Fruit fly (Drosophila melanogaster) whole organism, embryonic: ENCODE data around the gene CG13603.

ENCODE experiments used
- Bdp1 ChIP-seq: fragments of 200-800 bp; sonication (Bioruptor generic); optimal IDR thresholded peaks from 3 replicates; lab custom pipeline; 2016; ENCODE audit warnings: missing biosample characterization, missing genetic modification characterization
- CG12155 ChIP-seq: fragments of 200-800 bp; sonication (Bioruptor generic); optimal IDR thresholded peaks from 3 replicates; lab custom pipeline; 2016; ENCODE audit warnings: missing biosample characterization, missing genetic modification characterization
- CG12219 ChIP-seq: fragments of 200-800 bp; sonication (Bioruptor generic); optimal IDR thresholded peaks from 3 replicates; lab custom pipeline; 2018; ENCODE audit warnings: missing biosample characterization, mild to moderate bottlenecking, missing genetic modification characterization
- CG13296 ChIP-seq: fragments of 200-800 bp; sonication (Bioruptor generic); optimal IDR thresholded peaks from 3 replicates; lab custom pipeline; 2018; ENCODE audit warnings: missing biosample characterization, mild to moderate bottlenecking, missing genetic modification characterization
- CG14050 ChIP-seq: fragments of 200-800 bp; sonication (Bioruptor generic); IDR thresholded peaks from 3 replicates; pipeline ENCODE4 v1.3.6; 2022; ENCODE audit warnings: missing biosample characterization, missing genetic modification characterization
- CG14860 ChIP-seq: fragments of 200-800 bp; sonication (Bioruptor generic); IDR thresholded peaks from 3 replicates; pipeline ENCODE4 v1.3.6; 2022; ENCODE audit warnings: missing biosample characterization, missing genetic modification characterization; ENCODE audit not compliant: partially characterized antibody
- CG1602 ChIP-seq: fragments of 200-800 bp; sonication (Bioruptor generic); optimal IDR thresholded peaks from 3 replicates; lab custom pipeline; 2016; ENCODE audit warnings: missing biosample characterization, missing genetic modification characterization
- CG17359 ChIP-seq: fragments of 200-800 bp; sonication (Bioruptor generic); optimal IDR thresholded peaks from 3 replicates; lab custom pipeline; 2018; ENCODE audit warnings: missing biosample characterization, mild to moderate bottlenecking, missing genetic modification characterization, moderate library complexity
- CG3065 ChIP-seq: fragments of 200-800 bp; sonication (Bioruptor generic); optimal IDR thresholded peaks from 2 replicates; lab custom pipeline; 2016; ENCODE audit warnings: missing biosample characterization, missing genetic modification characterization
- CG32767 ChIP-seq: fragments of 200-800 bp; sonication (Bioruptor generic); IDR thresholded peaks from 2 replicates; pipeline ENCODE4 v1.3.6; 2022; ENCODE audit warnings: missing biosample characterization, missing genetic modification characterization
- CG33213 ChIP-seq: fragments of 200-800 bp; sonication (Bioruptor generic); optimal IDR thresholded peaks from 3 replicates; lab custom pipeline; 2016; ENCODE audit warnings: missing biosample characterization, missing genetic modification characterization
- CG34422 ChIP-seq: fragments of 200-800 bp; sonication (Bioruptor generic); IDR thresholded peaks from 3 replicates; pipeline ENCODE4 v1.3.6; 2022; ENCODE audit warnings: missing biosample characterization, missing genetic modification characterization
- CG3838 ChIP-seq: fragments of 200-800 bp; sonication (Bioruptor generic); optimal IDR thresholded peaks from 3 replicates; lab custom pipeline; 2016; ENCODE audit warnings: missing biosample characterization, missing genetic modification characterization
- CG43689 ChIP-seq: fragments of 200-800 bp; sonication (Bioruptor generic); IDR thresholded peaks from 2 replicates; pipeline ENCODE4 v1.3.6; 2022; ENCODE audit warnings: missing biosample characterization, missing genetic modification characterization
- CG4424 ChIP-seq: fragments of 200-800 bp; sonication (Bioruptor generic); optimal IDR thresholded peaks from 3 replicates; lab custom pipeline; 2016; ENCODE audit warnings: missing biosample characterization, missing genetic modification characterization
- CG6813 ChIP-seq: fragments of 200-800 bp; sonication (Bioruptor generic); optimal IDR thresholded peaks from 2 replicates; lab custom pipeline; 2017; ENCODE audit warnings: missing biosample characterization, missing genetic modification characterization, mild to moderate bottlenecking, moderate library complexity, missing genetic modification reagents
- CG9609 ChIP-seq: fragments of 200-800 bp; sonication (Bioruptor generic); optimal IDR thresholded peaks from 3 replicates; lab custom pipeline; 2016; ENCODE audit warnings: missing biosample characterization, missing genetic modification characterization
- Dad ChIP-seq: fragments of 200-800 bp; sonication (Bioruptor generic); optimal IDR thresholded peaks from 3 replicates; lab custom pipeline; 2016; ENCODE audit warnings: missing biosample characterization, missing genetic modification characterization
- Dll ChIP-seq: fragments of 200-800 bp; sonication (Bioruptor generic); IDR thresholded peaks from 4 replicates; pipeline ENCODE4 v1.3.6; 2022; ENCODE audit warnings: missing biosample characterization, missing genetic modification characterization; ENCODE audit not compliant: partially characterized antibody
- E2f2 ChIP-seq: fragments of 200-800 bp; sonication (Bioruptor generic); IDR thresholded peaks from 2 replicates; pipeline ENCODE4 v1.3.6; 2022; ENCODE audit warnings: missing biosample characterization, missing genetic modification characterization
- HLH54F ChIP-seq: fragments of 200-800 bp; sonication (Bioruptor generic); optimal IDR thresholded peaks from 3 replicates; lab custom pipeline; 2016; ENCODE audit warnings: missing biosample characterization, missing genetic modification characterization
- HmgZ ChIP-seq: fragments of 200-800 bp; sonication (Bioruptor generic); optimal IDR thresholded peaks from 2 replicates; lab custom pipeline; 2018; ENCODE audit warnings: missing biosample characterization, mild to moderate bottlenecking, missing genetic modification characterization
- Hr3 ChIP-seq: fragments of 200-800 bp; sonication (Bioruptor generic); optimal IDR thresholded peaks from 3 replicates; lab custom pipeline; 2016; ENCODE audit warnings: missing biosample characterization, missing genetic modification characterization
- Hr78 ChIP-seq, 2 experiments: fragments of 200-800 bp in 1 of 2; fragments of >200 bp in 1 of 2; sonication (Bioruptor generic) in 1 of 2; optimal IDR thresholded peaks; 2 replicates each; lab custom pipeline; 2017 to 2019; ENCODE audit warnings: missing biosample characterization in 2 of 2, missing genetic modification characterization in 2 of 2, mild to moderate bottlenecking in 1 of 2, moderate library complexity in 1 of 2
- Myb ChIP-seq: fragments of 200-800 bp; sonication (Bioruptor generic); optimal IDR thresholded peaks from 2 replicates; lab custom pipeline; 2016; ENCODE audit warnings: missing biosample characterization, missing genetic modification characterization
- NC2β ChIP-seq: fragments of 200-800 bp; sonication (Bioruptor generic); optimal IDR thresholded peaks from 2 replicates; lab custom pipeline; 2016; ENCODE audit warnings: missing biosample characterization, missing genetic modification characterization
- Nf-YC ChIP-seq: fragments of 200-800 bp; optimal IDR thresholded peaks from 3 replicates; lab custom pipeline; 2019; ENCODE audit warnings: missing biosample characterization, mild to moderate bottlenecking, missing genetic modification characterization, moderate library complexity
- ap ChIP-seq: fragments of 200-800 bp; sonication (Bioruptor generic); IDR thresholded peaks from 2 replicates; pipeline ENCODE4 v1.3.6; 2022; ENCODE audit warnings: missing biosample characterization, missing genetic modification characterization
- ato ChIP-seq: fragments of 200-800 bp; sonication (Bioruptor generic); IDR thresholded peaks from 2 replicates; pipeline ENCODE4 v1.3.6; 2022; ENCODE audit warnings: missing biosample characterization, missing genetic modification characterization; ENCODE audit not compliant: partially characterized antibody
- bowl ChIP-seq: fragments of 200-800 bp; sonication (Bioruptor generic); IDR thresholded peaks from 2 replicates; pipeline ENCODE4 v1.3.6; 2022; ENCODE audit warnings: missing biosample characterization, missing genetic modification characterization
- cas ChIP-seq: fragments of 200-800 bp; sonication (Bioruptor generic); IDR thresholded peaks from 2 replicates; pipeline ENCODE4 v1.3.6; 2022; ENCODE audit warnings: missing biosample characterization, missing genetic modification characterization
- chn ChIP-seq: fragments of 200-800 bp; sonication (Bioruptor generic); optimal IDR thresholded peaks from 2 replicates; lab custom pipeline; 2016; ENCODE audit warnings: missing biosample characterization, missing genetic modification characterization
- croc ChIP-seq: fragments of 200-800 bp; sonication (Bioruptor generic); conservative IDR thresholded peaks from 3 replicates; pipeline ENCODE4 v1.3.6; 2022; ENCODE audit warnings: missing biosample characterization, missing genetic modification characterization
- gce ChIP-seq: fragments of 200-800 bp; sonication (Bioruptor generic); IDR thresholded peaks from 3 replicates; pipeline ENCODE4 v1.3.6; 2022; ENCODE audit warnings: missing biosample characterization, missing genetic modification characterization
- gcm ChIP-seq: fragments of 200-800 bp; sonication (Bioruptor generic); optimal IDR thresholded peaks from 2 replicates; lab custom pipeline; 2019; ENCODE audit warnings: missing biosample characterization, mild to moderate bottlenecking, missing genetic modification characterization, moderate library complexity
- grn ChIP-seq: fragments of 200-800 bp; sonication (Bioruptor generic); optimal IDR thresholded peaks from 3 replicates; lab custom pipeline; 2017; ENCODE audit warnings: missing biosample characterization, missing genetic modification characterization
- lbe ChIP-seq: fragments of 200-800 bp; sonication (Bioruptor generic); optimal IDR thresholded peaks from 2 replicates; lab custom pipeline; 2016; ENCODE audit warnings: missing biosample characterization, mild to moderate bottlenecking, missing genetic modification characterization
- onecut ChIP-seq: fragments of 200-800 bp; sonication (Bioruptor generic); IDR thresholded peaks from 2 replicates; pipeline ENCODE4 v1.3.6; 2022; ENCODE audit warnings: missing biosample characterization, missing genetic modification characterization
- otp ChIP-seq: fragments of 200-800 bp; sonication (Bioruptor generic); IDR thresholded peaks from 3 replicates; pipeline ENCODE4, ENCODE4 v1.3.6; 2022; ENCODE audit warnings: missing biosample characterization, missing genetic modification characterization
- pb ChIP-seq: fragments of 200-800 bp; sonication (Bioruptor generic); optimal IDR thresholded peaks from 3 replicates; lab custom pipeline; 2016; ENCODE audit warnings: missing biosample characterization, missing genetic modification characterization
- pho ChIP-seq: fragments of 200-800 bp; sonication (Bioruptor generic); optimal IDR thresholded peaks from 2 replicates; lab custom pipeline; 2016; ENCODE audit warnings: missing biosample characterization, missing genetic modification characterization
- prd ChIP-seq, 3 experiments: fragments of >200 bp in 2 of 3; fragments of 200-800 bp in 1 of 3; sonication (Bioruptor generic) in 1 of 3; optimal IDR thresholded peaks in 2 of 3; IDR thresholded peaks in 1 of 3; 2 replicates in 2 of 3; 3 replicates in 1 of 3; pipeline versions ENCODE4 v1.3.6 to Lab custom; 2017 to 2022; ENCODE audit warnings: missing biosample characterization in 1 of 3, missing genetic modification characterization in 1 of 3
- repo ChIP-seq: fragments of 200-800 bp; sonication (Bioruptor generic); optimal IDR thresholded peaks from 2 replicates; lab custom pipeline; 2016; ENCODE audit warnings: missing biosample characterization, missing genetic modification characterization
- sna ChIP-seq: fragments of 200-800 bp; sonication (Bioruptor generic); IDR thresholded peaks from 2 replicates; pipeline ENCODE4 v1.3.6; 2022; ENCODE audit warnings: missing biosample characterization, missing genetic modification characterization; ENCODE audit not compliant: partially characterized antibody
- sob ChIP-seq: fragments of 200-800 bp; sonication (Bioruptor generic); IDR thresholded peaks from 2 replicates; pipeline ENCODE4 v1.3.6; 2022; ENCODE audit warnings: missing biosample characterization, missing genetic modification characterization
- ssp ChIP-seq: fragments of 200-800 bp; sonication (Bioruptor generic); IDR thresholded peaks from 2 replicates; pipeline ENCODE4 v1.3.6; 2022; ENCODE audit warnings: missing biosample characterization, missing genetic modification characterization
- sug ChIP-seq: fragments of 200-800 bp; optimal IDR thresholded peaks from 2 replicates; lab custom pipeline; 2019; ENCODE audit warnings: missing biosample characterization, mild to moderate bottlenecking, missing genetic modification characterization, moderate library complexity
- tio ChIP-seq: fragments of 200-800 bp; sonication (Bioruptor generic); optimal IDR thresholded peaks from 2 replicates; lab custom pipeline; 2017; ENCODE audit warnings: missing biosample characterization, missing genetic modification characterization, inconsistent platforms
- toy ChIP-seq: fragments of 200-800 bp; sonication (Bioruptor generic); IDR thresholded peaks from 2 replicates; pipeline ENCODE4 v1.3.6; 2022; ENCODE audit warnings: missing biosample characterization, missing genetic modification characterization
- tx ChIP-seq: fragments of 200-800 bp; sonication (Bioruptor generic); optimal IDR thresholded peaks from 2 replicates; lab custom pipeline; 2016; ENCODE audit warnings: missing biosample characterization, missing genetic modification characterization

CG13603 gene

dm6 chr3R:23986479-23986930, at the start of gene CG13603, which contains the start of gene CG5902 (continued):
- TF ChIP-seq Bdp1 (GFP tag; lab: Kevin White, UChicago), result no peak
- TF ChIP-seq HLH54F, result peak; percentile 63
- TF ChIP-seq pb (GFP tag; lab: Kevin White, UChicago), result peak; percentile 40
- TF ChIP-seq sug (tag; lab: Kevin White, UChicago), result peak; percentile 49
- TF ChIP-seq CG17359 (tag; lab: Kevin White, UChicago), result peak; percentile 36
- peak; percentile 65 for TF ChIP-seq sna (GFP tag; lab: Robert Waterston, UW)
- peak; percentile 36 for TF ChIP-seq gcm
- TF ChIP-seq CG3838 (GFP tag; lab: Kevin White, UChicago), result no peak
- 0 out of 2 replicates have a peak, but pooled peaks have one; percentile 47 for TF ChIP-seq ato (GFP tag; lab: Robert Waterston, UW)
- no peak for TF ChIP-seq CG6813
- TF ChIP-seq Nf-YC (tag; lab: Kevin White, UChicago), result no peak
- peak; percentile 61 for TF ChIP-seq CG34422
- peak; percentile 82 for TF ChIP-seq Dll (GFP tag; lab: Robert Waterston, UW)
- peak; percentile 65 for TF ChIP-seq CG14860 (GFP tag; lab: Robert Waterston, UW)
- no peak for TF ChIP-seq Hr78 (GFP tag; optimal IDR thresholded peaks at IDR 0.05; lab: Kevin White, UChicago)
- peak; percentile 70 for TF ChIP-seq HmgZ (tag; lab: Kevin White, UChicago)
- no peak for TF ChIP-seq CG43689
- TF ChIP-seq prd (optimal IDR thresholded peaks at IDR 0.05; lab: Kevin White, UChicago), result no peak
- 0 out of 3 replicates have a peak, but pooled peaks have one; percentile 14 for TF ChIP-seq prd (GFP tag; IDR thresholded peaks at IDR 0.05; lab: Robert Waterston, UW)
- peak; percentile 26 for TF ChIP-seq tx (GFP tag; lab: Kevin White, UChicago)
- TF ChIP-seq CG9609 (GFP tag; lab: Kevin White, UChicago), result peak; percentile 38
- TF ChIP-seq CG13296 (GFP tag; lab: Kevin White, UChicago), result no peak
- no peak for TF ChIP-seq toy (GFP tag; lab: Robert Waterston, UW)
- TF ChIP-seq onecut (GFP tag; lab: Robert Waterston, UW), result peak; percentile 56; the same call in 1 of the 2 replicates
- TF ChIP-seq otp (GFP tag; lab: Robert Waterston, UW), result peak; percentile 50; the same call in 1 of the 3 replicates
- TF ChIP-seq CG1602, result no peak
- 0 out of 2 replicates have a peak, but pooled peaks have one; percentile 48 for TF ChIP-seq sob (GFP tag; lab: Robert Waterston, UW)
- TF ChIP-seq E2f2 (GFP tag; lab: Robert Waterston, UW), result peak; percentile 25; the same call in 1 of the 2 replicates
- peak; percentile 56 for TF ChIP-seq chn (GFP tag; lab: Kevin White, UChicago)
- no peak for TF ChIP-seq croc (GFP tag; lab: Robert Waterston, UW)
- TF ChIP-seq CG14050 (GFP tag; lab: Robert Waterston, UW), result no peak
- TF ChIP-seq cas (GFP tag; lab: Robert Waterston, UW), result no peak
- peak; percentile 67 for TF ChIP-seq repo (GFP tag; lab: Kevin White, UChicago)
- TF ChIP-seq Dad (GFP tag; lab: Kevin White, UChicago), result peak; percentile 40
- TF ChIP-seq Myb (GFP tag; lab: Kevin White, UChicago), result peak; percentile 47
- no peak for TF ChIP-seq CG12219 (GFP tag; lab: Kevin White, UChicago)
- peak; percentile 35; the same call in 1 of the 2 replicates for TF ChIP-seq ssp (GFP tag; lab: Robert Waterston, UW)
- no peak for TF ChIP-seq lbe
- TF ChIP-seq tio, result no peak
- 0 out of 3 replicates have a peak, but pooled peaks have one; percentile 9 for TF ChIP-seq gce (GFP tag; lab: Robert Waterston, UW)
- TF ChIP-seq ap (GFP tag; lab: Robert Waterston, UW), result no peak
- no peak for TF ChIP-seq CG3065
- no peak for TF ChIP-seq bowl (GFP tag; lab: Robert Waterston, UW)
- TF ChIP-seq NC2β (GFP tag; lab: Kevin White, UChicago), result peak; percentile 62
- peak; percentile 58 for TF ChIP-seq CG12155 (GFP tag; lab: Kevin White, UChicago)
- TF ChIP-seq CG4424 (GFP tag; lab: Kevin White, UChicago), result peak; percentile 57
- TF ChIP-seq Hr3 (GFP tag; lab: Kevin White, UChicago), result peak; percentile 4
- no peak for TF ChIP-seq grn
- peak; percentile 64 for TF ChIP-seq CG33213 (GFP tag; lab: Kevin White, UChicago)
- TF ChIP-seq pho (GFP tag; lab: Kevin White, UChicago), result peak; percentile 52
- TF ChIP-seq CG32767 (GFP tag; lab: Robert Waterston, UW), result peak; percentile 36; the same call in 1 of the 2 replicates
